Worm (Caenorhabditis elegans) whole organism, young adult: ENCODE data around the gene C27F2.4.

Experiments
- B0336.3 ChIP-seq: fragments of 200-800 bp; sonication (Bioruptor generic); IDR thresholded peaks from 2 replicates; pipeline ENCODE4 v1.3.6; 2022; ENCODE audit warnings: missing genetic modification characterization, missing compliant biosample characterization
- F10E7.11 ChIP-seq: sonication (generic microtip); optimal IDR thresholded peaks from 2 replicates; lab custom pipeline; 2017; ENCODE audit warnings: mild to moderate bottlenecking, missing genetic modification characterization, moderate library complexity, missing compliant biosample characterization
- F33H1.4 ChIP-seq: fragments of 200-800 bp; sonication (Bioruptor generic); IDR thresholded peaks from 2 replicates; pipeline ENCODE4 v1.3.6; 2022; ENCODE audit warnings: missing genetic modification reagents, missing genetic modification characterization, missing compliant biosample characterization
- F57C9.4 ChIP-seq: sonication (generic microtip); optimal IDR thresholded peaks from 2 replicates; lab custom pipeline; 2017; ENCODE audit warnings: mild to moderate bottlenecking, missing genetic modification characterization, missing compliant biosample characterization
- T26A5.8 ChIP-seq: sonication (generic microtip); optimal IDR thresholded peaks from 2 replicates; lab custom pipeline; 2016; ENCODE audit warnings: missing genetic modification characterization, missing compliant biosample characterization
- Y95B8A.8 ChIP-seq: fragments of 200-800 bp; sonication (Bioruptor generic); IDR thresholded peaks from 2 replicates; pipeline ENCODE4 v1.3.6; 2022; ENCODE audit warnings: missing genetic modification reagents, missing genetic modification characterization, missing compliant biosample characterization
- akir-1 ChIP-seq: fragments of 200-800 bp; sonication (Bioruptor generic); optimal IDR thresholded peaks from 2 replicates; lab custom pipeline; 2018; ENCODE audit warnings: mild to moderate bottlenecking, missing genetic modification characterization, moderate library complexity, missing compliant biosample characterization
- attf-5 ChIP-seq: fragments of 200-800 bp; sonication (Bioruptor generic); optimal IDR thresholded peaks from 2 replicates; lab custom pipeline; 2018; ENCODE audit warnings: mild to moderate bottlenecking, missing genetic modification characterization, missing compliant biosample characterization
- attf-6 ChIP-seq: fragments of 200-800 bp; sonication (Bioruptor generic); IDR thresholded peaks from 2 replicates; pipeline ENCODE4 v1.3.6; 2022; ENCODE audit warnings: missing genetic modification reagents, missing genetic modification characterization, missing compliant biosample characterization
- bed-2 ChIP-seq: fragments of 200-800 bp; sonication (Bioruptor generic); IDR thresholded peaks from 2 replicates; pipeline ENCODE4 v1.3.6; 2022; ENCODE audit warnings: missing genetic modification reagents, missing genetic modification characterization, missing compliant biosample characterization
- cebp-2 ChIP-seq: fragments of 200-800 bp; sonication (Bioruptor generic); IDR thresholded peaks from 2 replicates; pipeline ENCODE4 v1.3.6; 2022; ENCODE audit warnings: missing genetic modification characterization, missing compliant biosample characterization
- ceh-27 ChIP-seq: fragments of 200-800 bp; sonication (Bioruptor generic); optimal IDR thresholded peaks from 2 replicates; lab custom pipeline; 2018; ENCODE audit warnings: mild to moderate bottlenecking, missing genetic modification characterization, moderate library complexity, missing compliant biosample characterization
- ceh-40 ChIP-seq: fragments of 200-800 bp; sonication (Bioruptor generic); IDR thresholded peaks from 2 replicates; pipeline ENCODE4 v1.3.6; 2022; ENCODE audit warnings: missing genetic modification characterization, missing compliant biosample characterization
- ceh-58 ChIP-seq: fragments of 200-800 bp; sonication (Bioruptor generic); IDR thresholded peaks from 2 replicates; pipeline ENCODE4 v1.3.6; 2022; ENCODE audit warnings: missing genetic modification characterization, missing compliant biosample characterization
- ceh-91 ChIP-seq: fragments of 200-800 bp; sonication (Bioruptor generic); IDR thresholded peaks from 2 replicates; pipeline ENCODE4 v1.3.6; 2022; ENCODE audit warnings: missing genetic modification reagents, missing genetic modification characterization, missing compliant biosample characterization
- die-1 ChIP-seq: sonication (generic microtip); optimal IDR thresholded peaks from 2 replicates; lab custom pipeline; 2016; ENCODE audit warnings: missing genotype, mild to moderate bottlenecking, missing genetic modification characterization, missing compliant biosample characterization
- dpff-1 ChIP-seq: sonication (generic microtip); optimal IDR thresholded peaks from 2 replicates; lab custom pipeline; 2017; ENCODE audit warnings: mild to moderate bottlenecking, missing genetic modification characterization, missing compliant biosample characterization
- dpl-1 ChIP-seq: fragments of 150-350 bp; optimal IDR thresholded peaks from 2 replicates; lab custom pipeline; 2014; ENCODE audit warnings: missing biosample characterization, missing genetic modification reagents, missing genetic modification characterization
- ets-4 ChIP-seq: fragments of 200-800 bp; sonication (Bioruptor generic); optimal IDR thresholded peaks from 2 replicates; lab custom pipeline; 2018; ENCODE audit warnings: mild to moderate bottlenecking, missing genetic modification characterization, missing compliant biosample characterization
- gei-17 ChIP-seq: fragments of 200-800 bp; sonication (Bioruptor generic); optimal IDR thresholded peaks from 2 replicates; lab custom pipeline; 2018; ENCODE audit warnings: mild to moderate bottlenecking, missing genetic modification characterization, missing compliant biosample characterization
- him-1 ChIP-seq: sonication (generic microtip); optimal IDR thresholded peaks from 2 replicates; lab custom pipeline; 2016; ENCODE audit warnings: missing genotype, missing genetic modification reagents, missing genetic modification characterization, missing compliant biosample characterization
- hlh-26 ChIP-seq: fragments of 200-800 bp; sonication (Bioruptor generic); conservative IDR thresholded peaks from 2 replicates; pipeline ENCODE4 v1.3.6; 2022; ENCODE audit warnings: missing genetic modification reagents, missing genetic modification characterization, missing compliant biosample characterization
- hmg-1.2 ChIP-seq: fragments of 200-800 bp; sonication (Bioruptor generic); IDR thresholded peaks from 2 replicates; pipeline ENCODE4 v1.3.6; 2022; ENCODE audit warnings: missing genetic modification reagents, missing genetic modification characterization, missing compliant biosample characterization
- hmg-20 ChIP-seq: fragments of 200-800 bp; sonication (Bioruptor generic); IDR thresholded peaks from 2 replicates; pipeline ENCODE4 v1.3.6; 2022; ENCODE audit warnings: missing genetic modification reagents, missing genetic modification characterization, missing compliant biosample characterization
- let-526 ChIP-seq: fragments of 200-800 bp; sonication (Bioruptor generic); IDR thresholded peaks from 2 replicates; pipeline ENCODE4 v1.3.6; 2022; ENCODE audit warnings: missing genetic modification reagents, missing genetic modification characterization, missing compliant biosample characterization
- lin-35 ChIP-seq, 3 experiments: fragments of 150-350 bp in 2 of 3; sonication (generic microtip) in 1 of 3; optimal IDR thresholded peaks; 2 replicates each; lab custom pipeline; 2014 to 2018; ENCODE audit warnings: missing biosample characterization in 3 of 3, missing genetic modification characterization in 3 of 3, missing genetic modification reagents in 3 of 3
- lin-54 ChIP-seq: fragments of 200-800 bp; sonication (Bioruptor generic); optimal IDR thresholded peaks from 2 replicates; lab custom pipeline; 2018; ENCODE audit warnings: mild to moderate bottlenecking, missing genetic modification characterization, missing compliant biosample characterization
- lsl-1 ChIP-seq: fragments of 200-800 bp; sonication (Bioruptor generic); optimal IDR thresholded peaks from 2 replicates; lab custom pipeline; 2018; ENCODE audit warnings: mild to moderate bottlenecking, missing genetic modification characterization, moderate library complexity, missing compliant biosample characterization
- madf-10 ChIP-seq: sonication (generic microtip); optimal IDR thresholded peaks from 2 replicates; lab custom pipeline; 2016; ENCODE audit warnings: mild to moderate bottlenecking, missing genetic modification characterization, missing compliant biosample characterization
- mcd-1 ChIP-seq: fragments of 200-800 bp; sonication (Bioruptor generic); IDR thresholded peaks from 2 replicates; pipeline ENCODE4 v1.3.6; 2022; ENCODE audit warnings: missing genetic modification reagents, missing genetic modification characterization, missing compliant biosample characterization
- mes-4 ChIP-seq: sonication (generic microtip); optimal IDR thresholded peaks from 2 replicates; lab custom pipeline; 2016; ENCODE audit warnings: missing genotype, missing genetic modification characterization, missing compliant biosample characterization
- nhr-120 ChIP-seq: fragments of 200-800 bp; sonication (Bioruptor generic); IDR thresholded peaks from 2 replicates; pipeline ENCODE4 v1.3.6; 2022; ENCODE audit warnings: missing genetic modification characterization, missing compliant biosample characterization
- nhr-27 ChIP-seq: fragments of 200-800 bp; sonication (Bioruptor generic); optimal IDR thresholded peaks from 2 replicates; lab custom pipeline; 2018; ENCODE audit warnings: mild to moderate bottlenecking, missing genetic modification characterization, moderate library complexity, missing compliant biosample characterization
- rcor-1 ChIP-seq: fragments of 200-800 bp; sonication (Bioruptor generic); IDR thresholded peaks from 2 replicates; pipeline ENCODE4 v1.3.6; 2022; ENCODE audit warnings: missing genetic modification reagents, missing genetic modification characterization, missing compliant biosample characterization
- rec-8 ChIP-seq, 2 experiments: sonication (generic microtip); optimal IDR thresholded peaks; 2 replicates each; lab custom pipeline; 2016; ENCODE audit warnings: mild to moderate bottlenecking in 2 of 2, missing genetic modification characterization in 2 of 2, missing genetic modification reagents in 2 of 2, missing genotype in 2 of 2, missing biosample characterization in 1 of 2, missing compliant biosample characterization in 1 of 2, moderate library complexity in 1 of 2
- rpc-1 ChIP-seq, 2 experiments: fragments of 150-350 bp in 1 of 2; sonication (generic microtip) in 1 of 2; optimal IDR thresholded peaks; 2 replicates each; lab custom pipeline; 2014 to 2018; ENCODE audit warnings: missing biosample characterization in 1 of 2, missing genetic modification characterization in 1 of 2, missing genetic modification reagents in 1 of 2, missing genotype in 1 of 2
- sdz-38 ChIP-seq: sonication (generic microtip); optimal IDR thresholded peaks from 2 replicates; lab custom pipeline; 2016; ENCODE audit warnings: missing genotype, missing genetic modification characterization, missing compliant biosample characterization
- snpc-1.3 ChIP-seq: sonication (generic microtip); optimal IDR thresholded peaks from 2 replicates; lab custom pipeline; 2017; ENCODE audit warnings: missing genetic modification characterization, mild to moderate bottlenecking, missing compliant biosample characterization, antibody characterized with exemption, moderate library complexity, missing genotype, missing genetic modification reagents; ENCODE audit not compliant: insufficient read depth
- ztf-22 ChIP-seq: fragments of 200-800 bp; sonication (Bioruptor generic); optimal IDR thresholded peaks from 2 replicates; lab custom pipeline; 2018; ENCODE audit warnings: mild to moderate bottlenecking, missing genetic modification characterization, moderate library complexity, missing compliant biosample characterization
- ztf-26 ChIP-seq: sonication (generic microtip); optimal IDR thresholded peaks from 2 replicates; lab custom pipeline; 2017; ENCODE audit warnings: missing genetic modification characterization, missing compliant biosample characterization
- ztf-6 ChIP-seq: fragments of 200-800 bp; sonication (Bioruptor generic); IDR thresholded peaks from 2 replicates; pipeline ENCODE4 v1.3.6; 2022; ENCODE audit warnings: missing genetic modification reagents, missing genetic modification characterization, missing compliant biosample characterization

Gene C27F2.4

ce11 chrIII:4917960-4918712 lies 42.0 kb downstream of the C27F2.4 start, which contains the start of gene rpb-8 (continued):
- no peak for TF ChIP-seq T26A5.8 (tag; lab: Kevin White, UChicago)
- peak; percentile 87 for TF ChIP-seq lin-54 (GFP tag; lab: Kevin White, UChicago)
- no peak for TF ChIP-seq ets-4
- no peak for TF ChIP-seq gei-17
- TF ChIP-seq hlh-26 (GFP tag; lab: Robert Waterston, UW) = no peak
- TF ChIP-seq dpl-1 (GFP tag; lab: Kevin White, UChicago) = peak; percentile 78
- TF ChIP-seq lsl-1 = peak; percentile 13
- TF ChIP-seq rcor-1 = no peak
- TF ChIP-seq Y95B8A.8 (GFP tag; lab: Robert Waterston, UW) = no peak
- no peak for TF ChIP-seq rpc-1 (optimal IDR thresholded peaks at IDR 0.05; lab: Kevin White, UChicago)
- TF ChIP-seq rpc-1 (tag; optimal IDR thresholded peaks at IDR 0.05; lab: Kevin White, UChicago) = no peak
- TF ChIP-seq B0336.3 (GFP tag; lab: Robert Waterston, UW) = no peak
- no peak for TF ChIP-seq die-1 (tag; lab: Kevin White, UChicago)
- no peak for TF ChIP-seq dpff-1
- no peak for TF ChIP-seq ztf-6
- TF ChIP-seq bed-2 (GFP tag; lab: Robert Waterston, UW) = no peak
- no peak for TF ChIP-seq F10E7.11 (tag; lab: Kevin White, UChicago)
- TF ChIP-seq nhr-120 (GFP tag; lab: Robert Waterston, UW) = no peak
- TF ChIP-seq akir-1 (GFP tag; lab: Kevin White, UChicago) = no peak
- TF ChIP-seq nhr-27 = no peak
- TF ChIP-seq ceh-91 (GFP tag; lab: Robert Waterston, UW) = 0 out of 2 replicates have a peak, but pooled peaks have one; percentile 14
- peak; percentile 50 for TF ChIP-seq attf-5 (GFP tag; lab: Kevin White, UChicago)
- TF ChIP-seq F57C9.4 (tag; lab: Kevin White, UChicago) = no peak
- TF ChIP-seq madf-10 (tag; lab: Kevin White, UChicago) = no peak
- TF ChIP-seq him-1 = no peak
- TF ChIP-seq ceh-40 (GFP tag; lab: Robert Waterston, UW) = no peak
- peak; percentile 83 for TF ChIP-seq F33H1.4 (GFP tag; lab: Robert Waterston, UW)
- TF ChIP-seq hmg-20 (GFP tag; lab: Robert Waterston, UW) = no peak
- TF ChIP-seq lin-35 (GFP tag; optimal IDR thresholded peaks at IDR 0.05; lab: Kevin White, UChicago) = peak in 1 of 3 experiments; percentile 72
- TF ChIP-seq ztf-26 = no peak
- no peak for TF ChIP-seq mes-4
- TF ChIP-seq ztf-22 (GFP tag; lab: Kevin White, UChicago) = no peak
- no peak for TF ChIP-seq sdz-38 (tag; lab: Kevin White, UChicago)
- TF ChIP-seq, all 124 proteins: peak for 18

DNA sequence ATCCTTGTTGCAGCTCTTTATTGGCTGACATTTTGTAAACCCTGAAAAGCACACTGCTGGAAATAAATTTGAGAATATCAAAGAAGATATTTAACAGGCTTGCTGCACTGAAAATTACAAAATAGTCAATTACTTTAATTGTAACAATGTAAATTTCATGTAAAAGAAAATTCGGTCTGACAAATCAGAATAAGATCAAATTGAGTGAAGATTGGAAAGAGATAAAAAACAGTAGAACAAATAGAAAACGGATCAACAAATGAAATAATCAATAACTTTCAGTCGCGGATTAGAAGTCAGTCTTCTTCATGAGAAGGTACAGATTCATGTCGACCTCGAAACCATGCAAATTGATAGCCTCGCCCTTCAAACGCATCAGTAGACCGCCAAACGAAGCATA lies 43.0 kb downstream of the C27F2.4 start, which contains the start of gene rars-1:
Gene rars-1 (minus strand): TSS at position 101 of the 400 bp plus-strand sequence.
- TF ChIP-seq attf-6 (GFP tag; lab: Robert Waterston, UW) (no peak), ceh-58 (0 out of 2 replicates have a peak, but pooled peaks have one; percentile 56), ceh-27 (GFP tag; lab: Kevin White, UChicago) (no peak), hlh-26 (GFP tag; lab: Robert Waterston, UW) (no peak), mcd-1 (GFP tag; lab: Robert Waterston, UW) (no peak), lin-35 (GFP tag; optimal IDR thresholded peaks at IDR 0.05; lab: Kevin White, UChicago) (no peak), lin-54 (GFP tag; lab: Kevin White, UChicago) (peak; percentile 14), akir-1 (GFP tag; lab: Kevin White, UChicago) (no peak), rec-8 (tag; optimal IDR thresholded peaks at IDR 0.05; lab: Kevin White, UChicago) (no peak), hmg-1.2 (GFP tag; lab: Robert Waterston, UW) (no peak), let-526 (no peak), snpc-1.3 (no peak), cebp-2 (GFP tag; lab: Robert Waterston, UW) (no peak)
- TF ChIP-seq, all 124 proteins: peak for 2
